Fruit fly (Drosophila melanogaster) whole organism, pupa: ENCODE results near the gene wda.

Experiments used
- CG10348 ChIP-seq: fragments of 200-800 bp; sonication (Bioruptor generic); IDR thresholded peaks from 2 replicates; pipeline ENCODE4 v1.3.6; 2022; ENCODE audit warnings: missing biosample characterization, missing genetic modification characterization
- CG12605 ChIP-seq: fragments of 200-800 bp; sonication (Bioruptor generic); IDR thresholded peaks from 2 replicates; pipeline ENCODE4 v1.3.6; 2022; ENCODE audit warnings: missing biosample characterization, missing genetic modification characterization
- CG13204 ChIP-seq: fragments of 200-800 bp; sonication (Bioruptor generic); optimal IDR thresholded peaks from 2 replicates; lab custom pipeline; 2018; ENCODE audit warnings: missing biosample characterization, mild to moderate bottlenecking, missing genetic modification characterization, moderate library complexity
- CG14655 ChIP-seq: fragments of 200-800 bp; sonication (Bioruptor generic); optimal IDR thresholded peaks from 3 replicates; lab custom pipeline; 2017; ENCODE audit warnings: mild to moderate bottlenecking, missing biosample characterization, missing genetic modification reagents, missing genetic modification characterization
- CG15710 ChIP-seq: fragments of 200-800 bp; sonication (Bioruptor generic); optimal IDR thresholded peaks from 2 replicates; lab custom pipeline; 2018; ENCODE audit warnings: missing biosample characterization, mild to moderate bottlenecking, missing genetic modification characterization, moderate library complexity
- CG17806 ChIP-seq: fragments of 200-800 bp; sonication (Bioruptor generic); optimal IDR thresholded peaks from 2 replicates; lab custom pipeline; 2018; ENCODE audit warnings: missing biosample characterization, mild to moderate bottlenecking, missing genetic modification characterization, moderate library complexity
- CG32121 ChIP-seq: fragments of 200-800 bp; sonication (Bioruptor generic); IDR thresholded peaks from 2 replicates; pipeline ENCODE4 v1.3.6; 2022; ENCODE audit warnings: missing biosample characterization, missing genetic modification characterization
- CG4496 ChIP-seq: fragments of 200-800 bp; sonication (Bioruptor generic); IDR thresholded peaks from 3 replicates; pipeline ENCODE4 v1.3.6; 2022; ENCODE audit warnings: missing biosample characterization, missing genetic modification characterization
- CG8159 ChIP-seq: fragments of 200-800 bp; sonication (Bioruptor generic); optimal IDR thresholded peaks from 3 replicates; lab custom pipeline; 2018; ENCODE audit warnings: missing biosample characterization, mild to moderate bottlenecking, missing genetic modification characterization, moderate library complexity

DNA sequence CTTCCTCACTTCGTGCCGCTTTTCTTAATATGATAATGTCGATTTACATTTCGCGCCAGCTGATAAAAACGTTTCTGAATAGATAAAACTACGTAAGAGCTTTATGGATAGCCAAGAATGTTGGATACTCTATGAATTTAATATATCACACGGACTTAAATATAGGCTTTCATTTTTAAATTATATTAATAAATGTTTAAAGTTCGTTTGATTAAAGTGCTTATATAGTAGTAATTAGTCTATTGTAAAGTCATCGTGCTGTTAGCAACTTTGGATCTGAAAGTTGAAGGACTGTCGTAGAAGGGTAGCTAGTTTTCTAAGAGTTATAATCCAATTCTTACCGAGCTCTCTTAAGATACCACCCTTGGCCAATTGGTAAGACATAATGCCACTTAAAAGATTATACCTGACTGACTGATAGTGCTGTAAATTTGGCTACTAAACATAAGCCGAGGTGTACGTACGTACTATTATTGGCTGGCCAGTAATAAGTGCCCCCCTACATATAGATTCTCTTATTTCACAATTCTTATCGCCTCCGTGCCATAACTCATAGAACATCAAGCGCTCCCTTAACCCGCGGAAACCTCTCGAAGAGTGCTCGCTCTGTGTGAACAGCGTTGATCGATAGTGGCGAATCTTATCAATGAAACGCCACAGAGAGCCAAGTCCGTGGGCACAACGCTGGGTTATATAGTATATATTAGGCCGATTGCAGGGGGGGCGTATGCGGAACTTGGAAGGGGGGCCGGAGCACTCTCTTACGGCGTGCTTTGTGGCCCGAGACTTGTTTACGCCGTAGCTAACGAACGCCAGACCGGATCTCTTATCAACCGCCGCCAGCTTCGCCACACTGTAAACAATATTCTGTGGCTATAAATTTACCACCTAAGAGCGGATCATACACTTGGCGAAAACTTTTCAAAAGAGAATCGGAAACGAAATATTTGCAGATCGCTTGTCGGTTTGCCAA is 47.4 kb downstream of the wda start:
- TF ChIP-seq CG12605 (GFP tag; lab: Robert Waterston, UW) (no peak), CG13204 (GFP tag; lab: Kevin White, UChicago) (peak; percentile 44), CG15710 (tag; lab: Kevin White, UChicago) (no peak), CG10348 (GFP tag; lab: Robert Waterston, UW) (no peak), CG32121 (GFP tag; lab: Robert Waterston, UW) (peak; percentile 16; the same call in 1 of the 2 replicates), CG8159 (tag; lab: Kevin White, UChicago) (no peak), CG4496 (GFP tag; lab: Robert Waterston, UW) (no peak), CG14655 (GFP tag; lab: Kevin White, UChicago) (no peak), CG17806 (tag; lab: Kevin White, UChicago) (no peak)
